Fruit fly (Drosophila melanogaster) whole organism, pupa: ENCODE results near the gene Asator.

Experiments
- CG34367 ChIP-seq: fragments of 200-800 bp; sonication (Bioruptor generic); optimal IDR thresholded peaks from 2 replicates; lab custom pipeline; 2018; ENCODE audit warnings: missing biosample characterization, mild to moderate bottlenecking, missing genetic modification characterization
- CG8301 ChIP-seq: fragments of 200-800 bp; sonication (Bioruptor generic); optimal IDR thresholded peaks from 2 replicates; lab custom pipeline; 2018; ENCODE audit warnings: missing biosample characterization, mild to moderate bottlenecking, missing genetic modification characterization
- EcR ChIP-seq: fragments of 200-800 bp; sonication (Bioruptor generic); optimal IDR thresholded peaks from 3 replicates; lab custom pipeline; 2019; ENCODE audit warnings: missing biosample characterization, missing genetic modification characterization, mild to moderate bottlenecking, moderate library complexity, missing genetic modification reagents
- Ets98B ChIP-seq: fragments of 200-800 bp; sonication (Bioruptor generic); IDR thresholded peaks from 2 replicates; pipeline ENCODE4 v1.3.6; 2022; ENCODE audit warnings: missing biosample characterization, missing genetic modification characterization
- Pif1B ChIP-seq: fragments of 200-800 bp; sonication (Bioruptor generic); optimal IDR thresholded peaks from 3 replicates; lab custom pipeline; 2016; ENCODE audit warnings: missing biosample characterization, missing genetic modification characterization
- gl ChIP-seq: fragments of 200-800 bp; sonication (Bioruptor generic); optimal IDR thresholded peaks from 2 replicates; lab custom pipeline; 2018; ENCODE audit warnings: missing biosample characterization, mild to moderate bottlenecking, missing genetic modification characterization

DNA sequence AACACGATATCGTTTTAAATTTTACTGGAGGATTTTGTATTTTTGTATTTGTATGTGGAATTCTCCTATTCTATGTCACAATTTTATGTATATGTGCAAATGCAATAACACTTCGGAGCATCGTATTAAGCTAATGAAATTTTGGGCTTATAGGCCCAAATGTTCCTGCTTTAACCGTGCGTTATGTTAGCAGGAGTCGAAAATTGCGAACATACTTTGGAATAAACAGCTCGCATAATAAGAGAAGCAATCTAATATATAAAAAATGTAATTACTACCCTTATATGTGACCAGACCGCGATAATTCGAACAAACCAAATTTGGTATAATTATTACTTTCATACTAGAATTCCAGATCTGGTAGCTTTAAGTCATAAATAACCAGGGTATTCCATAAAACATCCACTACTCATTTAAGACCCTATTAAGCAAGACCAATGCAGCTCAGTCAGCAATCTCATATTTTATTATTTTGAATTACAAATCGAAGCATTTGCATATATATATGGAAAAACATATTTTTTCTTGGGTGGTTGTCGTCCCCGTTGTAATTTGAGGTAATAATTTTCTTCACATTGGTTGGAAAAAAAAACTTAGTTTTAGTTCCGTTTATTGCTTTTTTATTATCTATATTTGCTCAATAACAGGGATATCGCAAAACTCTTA, 45.1 kb downstream of the Asator start, which contains the start of gene lgs:
- TF ChIP-seq CG34367 (tag; lab: Kevin White, UChicago), result no peak
- TF ChIP-seq EcR, result no peak
- TF ChIP-seq Ets98B (GFP tag; lab: Robert Waterston, UW), result no peak
- no peak for TF ChIP-seq CG8301 (tag; lab: Kevin White, UChicago)
- TF ChIP-seq Pif1B (GFP tag; lab: Kevin White, UChicago), result no peak
- no peak for TF ChIP-seq gl (tag; lab: Kevin White, UChicago)
